Worm (Caenorhabditis elegans) whole organism, L1 larva: Measurements from ENCODE around the gene srh-183.
"Not testable (repeated sequence)": the region's sequence is repeated elsewhere in the genome, so short reads cannot be mapped to it uniquely, and the experiment has no call there.

Source experiments
- C16A3.4 ChIP-seq: fragments of 150-350 bp; optimal IDR thresholded peaks from 2 replicates; lab custom pipeline; 2014; ENCODE audit warnings: missing biosample characterization, missing genetic modification characterization
- aha-1 ChIP-seq: fragments of 150-350 bp; optimal IDR thresholded peaks from 2 replicates; lab custom pipeline; 2014; ENCODE audit warnings: missing biosample characterization, missing genetic modification characterization
- alr-1 ChIP-seq: fragments of 200-800 bp; sonication (Bioruptor generic); optimal IDR thresholded peaks from 2 replicates; lab custom pipeline; 2018; ENCODE audit warnings: borderline replicate concordance, mild to moderate bottlenecking, missing genetic modification characterization, missing compliant biosample characterization
- blmp-1 ChIP-seq: fragments of 150-350 bp; optimal IDR thresholded peaks from 2 replicates; lab custom pipeline; 2014; ENCODE audit warnings: missing biosample characterization, missing genetic modification characterization
- ceh-8 ChIP-seq: fragments of 200-800 bp; sonication (Bioruptor generic); optimal IDR thresholded peaks from 2 replicates; lab custom pipeline; 2018; ENCODE audit warnings: mild to moderate bottlenecking, missing genetic modification characterization, moderate library complexity, missing compliant biosample characterization
- ces-1 ChIP-seq: fragments of 150-350 bp; optimal IDR thresholded peaks from 2 replicates; lab custom pipeline; 2014; ENCODE audit warnings: missing biosample characterization, missing genetic modification reagents, missing genetic modification characterization
- dsc-1 ChIP-seq: sonication (generic microtip); optimal IDR thresholded peaks from 2 replicates; lab custom pipeline; 2016; ENCODE audit warnings: mild to moderate bottlenecking, missing genetic modification characterization, missing compliant biosample characterization
- efl-1 ChIP-seq, 4 experiments: fragments of 150-350 bp; optimal IDR thresholded peaks in 3 of 4; peaks in 1 of 4; 1 replicate in 1 of 4; 2 replicates in 3 of 4; lab custom pipeline; 2014; ENCODE audit warnings: missing biosample characterization in 2 of 4, missing genetic modification characterization in 2 of 4, missing genetic modification reagents in 2 of 4
- egl-13 ChIP-seq: sonication (generic microtip); optimal IDR thresholded peaks from 2 replicates; lab custom pipeline; 2016; ENCODE audit warnings: missing genotype, missing genetic modification reagents, missing genetic modification characterization, missing compliant biosample characterization
- fkh-10 ChIP-seq: sonication (generic microtip); optimal IDR thresholded peaks from 2 replicates; lab custom pipeline; 2017; ENCODE audit warnings: missing biosample characterization, missing genetic modification reagents, missing genetic modification characterization
- grh-1 ChIP-seq: fragments of 200-800 bp; sonication (Bioruptor generic); IDR thresholded peaks from 2 replicates; pipeline ENCODE4 v1.3.6; 2022; ENCODE audit warnings: missing genetic modification reagents, missing genetic modification characterization, missing compliant biosample characterization
- irx-1 ChIP-seq: sonication (generic microtip); optimal IDR thresholded peaks from 2 replicates; lab custom pipeline; 2016; ENCODE audit warnings: missing genetic modification characterization, missing compliant biosample characterization
- lin-39 ChIP-seq: fragments of 150-350 bp; optimal IDR thresholded peaks from 2 replicates; lab custom pipeline; 2014; ENCODE audit warnings: missing biosample characterization, missing genetic modification reagents, missing genetic modification characterization
- nhr-12 ChIP-seq: sonication (generic microtip); optimal IDR thresholded peaks from 2 replicates; lab custom pipeline; 2017; ENCODE audit warnings: missing biosample characterization, missing genetic modification characterization
- nhr-19 ChIP-seq: fragments of 200-800 bp; sonication (Bioruptor generic); conservative IDR thresholded peaks from 2 replicates; pipeline ENCODE4 v1.3.6; 2022; ENCODE audit warnings: missing genetic modification characterization, missing compliant biosample characterization
- nhr-20 ChIP-seq: sonication (generic microtip); optimal IDR thresholded peaks from 2 replicates; lab custom pipeline; 2016; ENCODE audit warnings: mild to moderate bottlenecking, missing genetic modification characterization, missing compliant biosample characterization
- nhr-28 ChIP-seq: fragments of 150-350 bp; optimal IDR thresholded peaks from 2 replicates; lab custom pipeline; 2014; ENCODE audit warnings: missing biosample characterization, missing genetic modification characterization
- nhr-90 ChIP-seq: sonication (generic microtip); optimal IDR thresholded peaks from 2 replicates; lab custom pipeline; 2016; ENCODE audit warnings: mild to moderate bottlenecking, missing genetic modification characterization, missing compliant biosample characterization; ENCODE audit not compliant: poor library complexity
- pag-3 ChIP-seq: sonication (generic microtip); optimal IDR thresholded peaks from 2 replicates; lab custom pipeline; 2017; ENCODE audit warnings: missing genetic modification characterization, mild to moderate bottlenecking, missing compliant biosample characterization, antibody characterized with exemption, borderline replicate concordance; ENCODE audit not compliant: insufficient read depth
- sox-4 ChIP-seq: sonication (generic microtip); optimal IDR thresholded peaks from 2 replicates; lab custom pipeline; 2016; ENCODE audit warnings: missing genetic modification characterization, missing compliant biosample characterization
- sup-37 ChIP-seq: fragments of 200-800 bp; sonication (Bioruptor generic); optimal IDR thresholded peaks from 2 replicates; lab custom pipeline; 2018; ENCODE audit warnings: mild to moderate bottlenecking, missing genetic modification characterization, missing compliant biosample characterization
- swsn-7 ChIP-seq: sonication (generic microtip); optimal IDR thresholded peaks from 2 replicates; lab custom pipeline; 2016; ENCODE audit warnings: missing genetic modification characterization, missing compliant biosample characterization
- tbx-2 ChIP-seq: sonication (generic microtip); optimal IDR thresholded peaks from 2 replicates; lab custom pipeline; 2016; ENCODE audit warnings: missing genetic modification characterization, missing compliant biosample characterization
- unc-130 ChIP-seq: fragments of 150-350 bp; optimal IDR thresholded peaks from 2 replicates; lab custom pipeline; 2017; ENCODE audit warnings: missing biosample characterization, missing genetic modification characterization, inconsistent platforms
- unc-62 ChIP-seq: fragments of 150-350 bp; optimal IDR thresholded peaks from 2 replicates; lab custom pipeline; 2014; ENCODE audit warnings: missing biosample characterization, missing genetic modification reagents, missing genetic modification characterization
- unc-98 ChIP-seq: fragments of 200-800 bp; sonication (Bioruptor generic); IDR thresholded peaks from 2 replicates; pipeline ENCODE4 v1.3.6; 2022; ENCODE audit warnings: missing genetic modification characterization, missing compliant biosample characterization
- vab-15 ChIP-seq: sonication (generic microtip); optimal IDR thresholded peaks from 2 replicates; lab custom pipeline; 2017; ENCODE audit warnings: missing genotype, mild to moderate bottlenecking, missing genetic modification characterization, missing compliant biosample characterization
- xbp-1 ChIP-seq: sonication (generic microtip); optimal IDR thresholded peaks from 2 replicates; lab custom pipeline; 2016; ENCODE audit warnings: missing genetic modification characterization, missing compliant biosample characterization
- zag-1 ChIP-seq: fragments of 150-350 bp; optimal IDR thresholded peaks from 2 replicates; lab custom pipeline; 2014; ENCODE audit warnings: missing biosample characterization, missing genetic modification characterization
- ztf-11 ChIP-seq, 2 experiments: sonication (generic microtip); optimal IDR thresholded peaks; 2 replicates each; lab custom pipeline; 2016 to 2017; ENCODE audit warnings: missing genetic modification characterization in 2 of 2, missing biosample characterization in 1 of 2, missing compliant biosample characterization in 1 of 2
- ztf-4 ChIP-seq: fragments of 150-350 bp; optimal IDR thresholded peaks from 2 replicates; lab custom pipeline; 2014; ENCODE audit warnings: missing biosample characterization, missing genetic modification characterization

Gene srh-183

DNA sequence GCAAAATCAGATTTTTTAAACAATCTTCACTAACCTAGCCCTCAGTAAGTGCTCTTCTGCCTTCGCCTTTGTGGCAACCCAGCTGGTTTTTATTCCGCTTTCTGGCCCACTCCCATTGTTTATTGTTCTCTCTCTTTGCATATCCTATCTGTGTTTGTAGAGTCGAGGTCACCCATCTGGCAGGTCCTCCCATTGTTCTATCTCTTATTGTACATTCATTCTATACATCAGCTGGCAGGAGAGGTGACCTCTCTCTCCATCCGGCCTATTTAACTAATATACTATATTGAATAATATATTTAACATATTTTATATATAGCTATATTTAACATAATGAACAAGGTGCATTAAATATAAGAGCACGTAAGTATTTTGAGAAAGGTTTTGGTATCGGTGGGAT, 16.1 kb downstream of the srh-183 start:
- TF ChIP-seq egl-13 (tag; lab: Kevin White, UChicago) (no peak), pag-3 (tag; lab: Kevin White, UChicago) (no peak), nhr-90 (no peak), unc-98 (GFP tag; lab: Robert Waterston, UW) (no peak), vab-15 (tag; lab: Kevin White, UChicago) (no peak), xbp-1 (no peak), blmp-1 (tag; lab: Kevin White, UChicago) (no peak), sox-4 (no peak), ceh-8 (GFP tag; lab: Kevin White, UChicago) (no peak)

DNA sequence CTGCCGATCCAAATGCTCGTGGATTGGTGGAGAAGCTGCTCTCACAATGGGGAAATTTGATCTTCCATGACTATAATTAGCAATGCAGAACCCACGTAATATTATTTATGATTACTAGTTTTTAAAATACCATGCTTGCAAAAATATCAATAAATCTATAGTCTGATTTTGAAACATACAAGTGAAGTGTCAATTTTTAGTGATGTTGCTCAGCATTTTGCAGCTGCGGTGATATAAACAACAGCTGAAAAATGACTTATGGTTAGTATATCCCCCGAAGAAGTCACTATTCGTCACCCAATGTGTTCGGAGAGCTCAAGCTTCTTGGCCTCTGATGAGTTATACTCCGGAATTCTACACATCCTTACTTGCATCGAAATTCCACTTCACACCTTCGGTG, 19.4 kb downstream of the srh-183 start, which contains the start of gene srh-172:
TSS of gene srh-172 (plus strand) at position 301 of the 400 bp plus-strand sequence.
- TF ChIP-seq unc-130 (tag; lab: Kevin White, UChicago) = no peak
- no peak for TF ChIP-seq nhr-90
- no peak for TF ChIP-seq ztf-11 (tag; optimal IDR thresholded peaks at IDR 0.05; lab: Kevin White, UChicago)
- no peak for TF ChIP-seq unc-62 (GFP tag; lab: Kevin White, UChicago)
- no peak for TF ChIP-seq sox-4
- TF ChIP-seq nhr-20 = no peak
- TF ChIP-seq tbx-2 (tag; lab: Kevin White, UChicago) = no peak
- TF ChIP-seq fkh-10 (GFP tag; lab: Kevin White, UChicago) = no peak

DNA sequence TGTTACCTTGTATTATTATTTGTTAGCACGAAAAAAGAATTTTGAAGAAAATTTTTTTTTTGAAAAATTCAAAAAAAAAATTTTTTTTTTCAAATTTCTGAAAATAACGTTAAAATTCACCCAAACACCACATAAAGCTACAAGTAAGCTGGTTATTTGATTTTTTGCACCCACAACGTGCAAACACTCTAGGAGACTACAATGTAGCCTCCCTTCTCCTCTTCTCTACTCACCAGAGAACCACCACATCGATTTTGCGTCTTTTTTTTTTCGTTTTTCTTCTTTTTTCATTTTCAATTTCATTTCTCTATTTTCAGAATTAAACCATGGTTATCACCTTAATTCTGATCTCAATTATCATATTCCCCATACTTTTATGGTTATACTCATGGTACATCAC, 22.9 kb downstream of the srh-183 start, which contains the start of gene abhd-3.1:
TSS of gene abhd-3.1 (plus strand) at position 318 of the 400 bp plus-strand sequence.
- TF ChIP-seq blmp-1 (tag; lab: Kevin White, UChicago) (peak; percentile 2), nhr-20 (peak; percentile 64), nhr-19 (GFP tag; lab: Robert Waterston, UW) (peak; percentile 34), nhr-12 (tag; lab: Kevin White, UChicago) (no peak), zag-1 (tag; lab: Kevin White, UChicago) (no peak)

DNA sequence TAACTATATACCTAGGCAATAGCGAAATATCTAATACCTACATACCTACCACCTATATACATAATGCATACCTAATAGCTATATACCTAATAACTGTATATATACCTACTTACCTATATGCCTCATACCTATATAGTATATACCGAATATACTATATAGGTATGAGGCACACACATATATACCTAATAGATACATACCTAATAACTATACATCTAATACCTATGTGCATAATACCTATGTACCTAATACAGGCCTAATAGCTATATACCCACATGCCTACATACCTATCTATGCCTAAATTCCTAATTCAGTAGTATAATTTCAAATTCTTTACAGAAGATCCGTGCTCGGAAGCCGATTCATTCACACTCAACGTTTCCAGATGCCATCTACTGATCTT, 23.6 kb downstream of the srh-183 start:
- peak; percentile 15 for TF ChIP-seq alr-1
- TF ChIP-seq aha-1 (tag; lab: Kevin White, UChicago) = no peak
- no peak for TF ChIP-seq sup-37 (GFP tag; lab: Kevin White, UChicago)
- no peak for TF ChIP-seq efl-1 (optimal IDR thresholded peaks at IDR 0.05; lab: Kevin White, UChicago)
- TF ChIP-seq efl-1 (GFP tag; optimal IDR thresholded peaks at IDR 0.05 in 1 of 2; lab: Kevin White, UChicago) = peak in 1 of 2 experiments; percentile 57
- no peak for TF ChIP-seq lin-39 (tag; lab: Kevin White, UChicago)

DNA sequence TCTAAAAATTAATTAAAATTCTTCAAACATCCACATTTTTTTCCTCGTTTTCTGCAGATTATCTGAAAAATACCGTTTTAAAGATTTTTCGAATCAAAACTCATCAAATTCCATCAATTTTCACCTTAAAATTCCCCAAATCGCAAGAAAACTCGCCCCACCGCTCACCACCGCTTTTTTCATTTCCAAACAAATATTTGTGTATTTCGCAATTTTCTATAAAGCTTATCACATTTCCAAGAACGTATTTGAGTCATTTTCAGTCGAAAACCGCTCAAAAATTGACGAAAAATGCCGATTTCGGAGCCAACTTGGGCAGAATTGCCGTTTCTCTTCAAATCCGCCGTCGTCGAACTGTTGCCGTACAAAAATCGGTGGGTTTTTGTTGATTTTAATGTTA, 28.4 kb downstream of the srh-183 start, which contains the start of gene Y60A3A.8:
TSS of gene Y60A3A.8 (plus strand) at position 258 of the 400 bp plus-strand sequence.
- TF ChIP-seq tbx-2 (tag; lab: Kevin White, UChicago); ces-1; ztf-4: not testable (repeated sequence)

DNA sequence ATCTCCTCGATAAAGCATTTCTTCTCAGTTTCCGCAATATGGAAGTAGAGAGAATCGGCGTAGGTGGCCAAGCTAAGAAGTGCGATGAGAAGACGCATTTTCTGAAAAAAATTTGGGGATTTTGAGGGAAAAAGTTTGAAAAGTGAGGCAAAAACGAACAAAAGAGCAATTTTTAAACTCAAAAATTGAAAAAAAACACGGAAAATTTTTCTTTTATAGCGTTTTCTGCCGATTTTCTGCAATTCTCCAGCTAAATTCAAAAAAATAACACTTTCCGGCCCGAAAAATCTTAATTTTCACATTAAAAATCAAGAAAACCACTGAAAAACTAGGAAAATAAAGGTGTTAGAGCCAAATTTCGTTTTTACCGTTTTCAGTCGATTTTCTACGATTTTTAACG, 29.1 kb downstream of the srh-183 start, which contains the start of gene tmed-4:
TSS of gene tmed-4 (minus strand) at position 101 of the 400 bp plus-strand sequence.
- not testable (repeated sequence) for TF ChIP-seq dsc-1; sox-4; swsn-7 (tag; lab: Kevin White, UChicago)
- TF ChIP-seq, all 84 proteins: peak for 0; not testable (repeated sequence) for 84

DNA sequence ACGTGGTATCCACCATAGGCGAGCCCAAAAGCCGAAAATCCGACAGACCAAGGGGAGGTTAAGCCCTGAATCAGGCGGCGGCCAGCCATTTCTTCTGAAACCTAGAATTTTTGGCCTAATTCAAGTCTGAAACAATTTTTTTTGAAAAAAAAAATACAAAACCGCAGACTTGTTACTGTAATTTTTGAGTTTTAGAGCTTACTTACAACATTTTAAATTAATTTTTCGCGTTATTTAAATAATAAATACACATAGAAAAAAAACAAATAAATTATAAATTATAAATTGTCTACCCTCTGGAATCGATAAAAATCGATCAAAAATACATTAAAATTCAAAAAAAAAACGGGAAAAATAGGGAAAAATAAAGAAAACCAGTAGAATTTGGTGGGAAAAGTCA, 31.6 kb downstream of the srh-183 start, which contains the start of gene dhs-24:
TSS of gene dhs-24 (minus strand) at position 101 of the 400 bp plus-strand sequence.
- TF ChIP-seq nhr-28 (tag; lab: Kevin White, UChicago) (no peak), grh-1 (GFP tag; lab: Robert Waterston, UW) (no peak), fkh-10 (GFP tag; lab: Kevin White, UChicago) (no peak), lin-39 (tag; lab: Kevin White, UChicago) (no peak), irx-1 (no peak), nhr-90 (no peak), C16A3.4 (tag; lab: Kevin White, UChicago) (no peak)
